Worm (Caenorhabditis elegans): ENCODE data around the gene bgal-2.

- TF ChIP-seq flt-1 (GFP tag; IDR thresholded peaks at IDR 0.05) (no peak), cog-1 (tag; optimal IDR thresholded peaks at IDR 0.05) (no peak), med-1 (GFP tag; optimal IDR thresholded peaks at IDR 0.05; ENCODE audit: insufficient read depth) (no peak), ztf-23 (GFP tag; IDR thresholded peaks at IDR 0.05) (no peak), klf-2 (GFP tag; conservative IDR thresholded peaks at IDR 0.05) (no peak), tab-1 (GFP tag; IDR thresholded peaks at IDR 0.05) (no peak)
Measured at ce11 chrX:6788965-6789573, 4.9 kb downstream of the bgal-2 start, which contains the start of gene sgca-1.

Data from whole organism, midembryonic.